Fruit fly (Drosophila melanogaster): ENCODE results near the gene chico.

chico gene

dm6 chr2L:10220501-10221386 is 26.1 kb downstream of the chico start, which contains the start of the genes Npc1a and Prosalpha6 (continued):
- TF ChIP-seq dimm (GFP tag; IDR thresholded peaks at IDR 0.05) (no peak), trem (tag; optimal IDR thresholded peaks at IDR 0.05) (peak; percentile 39), CG11723 (GFP tag; optimal IDR thresholded peaks at IDR 0.05) (peak; percentile 94), grau (tag; optimal IDR thresholded peaks at IDR 0.05) (no peak), nerfin-1 (tag; optimal IDR thresholded peaks at IDR 0.05) (no peak), CG2712 (tag; optimal IDR thresholded peaks at IDR 0.05) (peak; percentile 51), Sin3A (optimal IDR thresholded peaks at IDR 0.05) (peak; percentile 47), CG3726 (GFP tag; IDR thresholded peaks at IDR 0.05) (no peak), pfk (GFP tag; optimal IDR thresholded peaks at IDR 0.05) (peak; percentile 95), CG10147 (GFP tag; optimal IDR thresholded peaks at IDR 0.05) (no peak), Dbx (GFP tag; IDR thresholded peaks at IDR 0.05) (no peak), jigr1 (GFP tag; IDR thresholded peaks at IDR 0.05) (no peak), slou (GFP tag; optimal IDR thresholded peaks at IDR 0.05) (no peak), CG17385 (GFP tag; optimal IDR thresholded peaks at IDR 0.05) (peak; percentile 20), CG7839 (tag; optimal IDR thresholded peaks at IDR 0.05) (no peak), CG6254 (GFP tag; optimal IDR thresholded peaks at IDR 0.05) (peak; percentile 53), usp (GFP tag; optimal IDR thresholded peaks at IDR 0.05) (no peak), h (optimal IDR thresholded peaks at IDR 0.05) (no peak), CG9215 (GFP tag; IDR thresholded peaks at IDR 0.05) (no peak), slp2 (GFP tag; optimal IDR thresholded peaks at IDR 0.05) (no peak), dmrt11E (tag; optimal IDR thresholded peaks at IDR 0.05) (peak; percentile 32), CG17912 (GFP tag; optimal IDR thresholded peaks at IDR 0.05) (no peak), Optix (GFP tag; IDR thresholded peaks at IDR 0.05) (no peak), CG4617 (GFP tag; optimal IDR thresholded peaks at IDR 0.05; ENCODE audit: borderline replicate concordance) (peak; percentile 11), HLH4C (GFP tag; IDR thresholded peaks at IDR 0.05; ENCODE audit: partially characterized antibody) (peak; percentile 66; the same call in 2 of the 3 replicates), CG16813 (GFP tag; IDR thresholded peaks at IDR 0.05; ENCODE audit: partially characterized antibody) (peak; percentile 71; the same call in 2 of the 3 replicates), CG6689 (GFP tag; IDR thresholded peaks at IDR 0.05) (no peak), CG5180 (GFP tag; optimal IDR thresholded peaks at IDR 0.05) (peak; percentile 21), CG9437 (GFP tag; optimal IDR thresholded peaks at IDR 0.05) (peak; percentile 72), HHEX (GFP tag; optimal IDR thresholded peaks at IDR 0.05) (no peak), Nf-YC (tag; optimal IDR thresholded peaks at IDR 0.05) (peak; percentile 30), kah (GFP tag; optimal IDR thresholded peaks at IDR 0.05) (peak; percentile 2), lola (GFP tag; optimal IDR thresholded peaks at IDR 0.05) (peak in 1 of 3 experiments; percentile 31), ftz-f1 (GFP tag; optimal IDR thresholded peaks at IDR 0.05) (no peak), Awh (GFP tag; IDR thresholded peaks at IDR 0.05) (no peak), Ets65A (GFP tag) (peak; percentile 92), CG12299 (tag; optimal IDR thresholded peaks at IDR 0.05) (no peak), CG8944 (GFP tag; optimal IDR thresholded peaks at IDR 0.05) (no peak), ssp (GFP tag; IDR thresholded peaks at IDR 0.05) (peak; percentile 68), Gug (GFP tag; IDR thresholded peaks at IDR 0.05) (no peak), CG34376 (GFP tag; optimal IDR thresholded peaks at IDR 0.05) (peak; percentile 36), corto (GFP tag; optimal IDR thresholded peaks at IDR 0.05) (no peak), CG8478 (optimal IDR thresholded peaks at IDR 0.05) (no peak), CG11695 (GFP tag; IDR thresholded peaks at IDR 0.05) (no peak), CG9797 (GFP tag; optimal IDR thresholded peaks at IDR 0.05) (peak; percentile 42), Elba2 (GFP tag; optimal IDR thresholded peaks at IDR 0.05) (no peak), fd96Cb (tag; optimal IDR thresholded peaks at IDR 0.05) (peak; percentile 1), Atf3 (GFP tag; optimal IDR thresholded peaks at IDR 0.05) (no peak), CG15514 (GFP tag; optimal IDR thresholded peaks at IDR 0.05) (peak; percentile 16)
